Worm (Caenorhabditis elegans) whole organism, L3 larva: Measurements from ENCODE around the gene T11F9.14.

Experiments used
- ceh-9 ChIP-seq: sonication (generic microtip); optimal IDR thresholded peaks from 2 replicates; lab custom pipeline; 2018; ENCODE audit warnings: missing biosample characterization, missing genetic modification characterization
- egl-27 ChIP-seq: sonication (generic microtip); optimal IDR thresholded peaks from 4 replicates; lab custom pipeline; 2017; ENCODE audit warnings: missing biosample characterization, missing genetic modification reagents, missing genetic modification characterization
- egl-5 ChIP-seq: fragments of 150-350 bp; optimal IDR thresholded peaks from 2 replicates; lab custom pipeline; 2017; ENCODE audit warnings: missing biosample characterization, missing genetic modification reagents, missing genetic modification characterization, inconsistent platforms
- fkh-10 ChIP-seq: sonication (generic microtip); optimal IDR thresholded peaks from 2 replicates; lab custom pipeline; 2017; ENCODE audit warnings: missing biosample characterization, missing genetic modification reagents, missing genetic modification characterization
- fkh-2 ChIP-seq: fragments of 150-350 bp; optimal IDR thresholded peaks from 2 replicates; lab custom pipeline; 2014; ENCODE audit warnings: missing biosample characterization, missing genetic modification reagents, missing genetic modification characterization
- fos-1 ChIP-seq: fragments of 150-350 bp; optimal IDR thresholded peaks from 2 replicates; lab custom pipeline; 2014; ENCODE audit warnings: missing biosample characterization, missing genetic modification characterization
- mml-1 ChIP-seq: fragments of 150-350 bp; sonication (generic microtip); optimal IDR thresholded peaks from 3 replicates; lab custom pipeline; 2014; ENCODE audit warnings: missing biosample characterization, missing genetic modification characterization
- nhr-237 ChIP-seq: fragments of 150-350 bp; optimal IDR thresholded peaks from 2 replicates; lab custom pipeline; 2014; ENCODE audit warnings: missing biosample characterization, missing genetic modification characterization
- nhr-25 ChIP-seq: sonication (generic microtip); optimal IDR thresholded peaks from 2 replicates; lab custom pipeline; 2017; ENCODE audit warnings: missing biosample characterization, missing genetic modification characterization
- nhr-28 ChIP-seq: fragments of 150-350 bp; optimal IDR thresholded peaks from 2 replicates; lab custom pipeline; 2014; ENCODE audit warnings: missing biosample characterization, missing genetic modification characterization
- snpc-4 ChIP-seq: fragments of 150-350 bp; optimal IDR thresholded peaks from 2 replicates; lab custom pipeline; 2014; ENCODE audit warnings: missing biosample characterization, missing genetic modification characterization
- ztf-11 ChIP-seq: fragments of 150-350 bp; optimal IDR thresholded peaks from 2 replicates; lab custom pipeline; 2014; ENCODE audit warnings: missing biosample characterization, missing genetic modification characterization

ce11 chrV:11515145-11515544 is 34.5 kb upstream of the T11F9.14 start:
- TF ChIP-seq fkh-2 (tag; lab: Kevin White, UChicago) (no peak), snpc-4 (tag; lab: Kevin White, UChicago) (no peak), fos-1 (tag; lab: Kevin White, UChicago) (no peak), nhr-28 (tag; lab: Kevin White, UChicago) (no peak), mml-1 (no peak), egl-27 (no peak), nhr-237 (tag; lab: Kevin White, UChicago) (no peak), ztf-11 (no peak), ceh-9 (tag; lab: Kevin White, UChicago) (no peak), egl-5 (tag; lab: Kevin White, UChicago) (no peak), nhr-25 (tag; lab: Kevin White, UChicago) (no peak), fkh-10 (GFP tag; lab: Kevin White, UChicago) (no peak)
